Fruit fly (Drosophila melanogaster) whole organism, pupa: ENCODE measurements around the gene CG34148.

Experiments used
- CG32121 ChIP-seq: fragments of 200-800 bp; sonication (Bioruptor generic); IDR thresholded peaks from 2 replicates; pipeline ENCODE4 v1.3.6; 2022; ENCODE audit warnings: missing biosample characterization, missing genetic modification characterization
- CG34367 ChIP-seq: fragments of 200-800 bp; sonication (Bioruptor generic); optimal IDR thresholded peaks from 2 replicates; lab custom pipeline; 2018; ENCODE audit warnings: missing biosample characterization, mild to moderate bottlenecking, missing genetic modification characterization
- CG8159 ChIP-seq: fragments of 200-800 bp; sonication (Bioruptor generic); optimal IDR thresholded peaks from 3 replicates; lab custom pipeline; 2018; ENCODE audit warnings: missing biosample characterization, mild to moderate bottlenecking, missing genetic modification characterization, moderate library complexity

- no peak for TF ChIP-seq CG34367 (tag; lab: Kevin White, UChicago)
- no peak for TF ChIP-seq CG8159
- TF ChIP-seq CG32121 (GFP tag; lab: Robert Waterston, UW) = no peak
These were observed 45.3 kb upstream of the CG34148 start for dm6 chr3R:21923742-21924141.
